Fruit fly (Drosophila melanogaster): Measurements from ENCODE around the gene CG43220.

dm6 chr2L:17529022-17529421 lies 42.7 kb downstream of the CG43220 start, which contains the start of gene CG15144:
- TF ChIP-seq CG1621 (tag; optimal IDR thresholded peaks at IDR 0.05) (no peak), eg (GFP tag; IDR thresholded peaks at IDR 0.05) (no peak), OdsH (GFP tag; optimal IDR thresholded peaks at IDR 0.05) (no peak), Eip93F (GFP tag; optimal IDR thresholded peaks at IDR 0.05) (no peak), CG11762 (GFP tag; optimal IDR thresholded peaks at IDR 0.05; ENCODE audit: insufficient read depth) (no peak)

Measured in whole organism, prepupa.